Worm (Caenorhabditis elegans) whole organism, L3 larva: Measurements from ENCODE around the gene snr-4.

Experiments used
- R02D3.7 ChIP-seq: fragments of 150-350 bp; optimal IDR thresholded peaks from 2 replicates; lab custom pipeline; 2014; ENCODE audit warnings: missing biosample characterization, missing genetic modification characterization
- aly-2 ChIP-seq: fragments of 150-350 bp; optimal IDR thresholded peaks from 2 replicates; lab custom pipeline; 2014; ENCODE audit warnings: missing biosample characterization, missing genetic modification characterization
- ama-1 ChIP-seq: fragments of 150-350 bp; optimal IDR thresholded peaks from 2 replicates; lab custom pipeline; 2018
- ceh-82 ChIP-seq: fragments of 150-350 bp; optimal IDR thresholded peaks from 2 replicates; lab custom pipeline; 2014; ENCODE audit warnings: missing biosample characterization, missing genetic modification characterization
- ceh-9 ChIP-seq: sonication (generic microtip); optimal IDR thresholded peaks from 2 replicates; lab custom pipeline; 2018; ENCODE audit warnings: missing biosample characterization, missing genetic modification characterization
- daf-12 ChIP-seq: fragments of 150-350 bp; optimal IDR thresholded peaks from 2 replicates; lab custom pipeline; 2014; ENCODE audit warnings: missing biosample characterization, missing genetic modification reagents, missing genetic modification characterization
- egl-5 ChIP-seq: fragments of 150-350 bp; optimal IDR thresholded peaks from 2 replicates; lab custom pipeline; 2017; ENCODE audit warnings: missing biosample characterization, missing genetic modification reagents, missing genetic modification characterization, inconsistent platforms
- elt-1 ChIP-seq: fragments of 150-350 bp; optimal IDR thresholded peaks from 2 replicates; lab custom pipeline; 2014; ENCODE audit warnings: missing biosample characterization, missing genetic modification characterization
- elt-2 ChIP-seq: sonication (generic microtip); optimal IDR thresholded peaks from 2 replicates; lab custom pipeline; 2016; ENCODE audit warnings: missing genetic modification reagents, mild to moderate bottlenecking, missing genetic modification characterization, missing compliant biosample characterization
- elt-3 ChIP-seq, 3 experiments: fragments of 150-350 bp in 1 of 3; sonication (generic microtip) in 2 of 3; optimal IDR thresholded peaks; 2 replicates in 2 of 3; 4 replicates in 1 of 3; lab custom pipeline; 2014 to 2017; ENCODE audit warnings: missing biosample characterization in 3 of 3, missing genetic modification characterization in 3 of 3
- fkh-10 ChIP-seq: sonication (generic microtip); optimal IDR thresholded peaks from 2 replicates; lab custom pipeline; 2017; ENCODE audit warnings: missing biosample characterization, missing genetic modification reagents, missing genetic modification characterization
- fkh-2 ChIP-seq: fragments of 150-350 bp; optimal IDR thresholded peaks from 2 replicates; lab custom pipeline; 2014; ENCODE audit warnings: missing biosample characterization, missing genetic modification reagents, missing genetic modification characterization
- jun-1 ChIP-seq: fragments of 150-350 bp; optimal IDR thresholded peaks from 2 replicates; lab custom pipeline; 2014; ENCODE audit warnings: missing biosample characterization, missing genetic modification reagents, missing genetic modification characterization
- lin-15B ChIP-seq: fragments of 150-350 bp; optimal IDR thresholded peaks from 2 replicates; lab custom pipeline; 2014; ENCODE audit warnings: missing biosample characterization, missing genetic modification characterization
- lin-39 ChIP-seq: fragments of 150-350 bp; optimal IDR thresholded peaks from 2 replicates; lab custom pipeline; 2018; ENCODE audit warnings: missing biosample characterization, missing genetic modification reagents, missing genetic modification characterization
- lsy-12 ChIP-seq: sonication (generic microtip); optimal IDR thresholded peaks from 2 replicates; lab custom pipeline; 2016; ENCODE audit warnings: mild to moderate bottlenecking, missing genetic modification characterization, missing compliant biosample characterization
- nhr-25 ChIP-seq: sonication (generic microtip); optimal IDR thresholded peaks from 2 replicates; lab custom pipeline; 2017; ENCODE audit warnings: missing biosample characterization, missing genetic modification characterization
- nhr-28 ChIP-seq: fragments of 150-350 bp; optimal IDR thresholded peaks from 2 replicates; lab custom pipeline; 2014; ENCODE audit warnings: missing biosample characterization, missing genetic modification characterization
- nhr-43 ChIP-seq: sonication (generic microtip); optimal IDR thresholded peaks from 2 replicates; lab custom pipeline; 2016; ENCODE audit warnings: mild to moderate bottlenecking, missing genetic modification characterization, missing compliant biosample characterization; ENCODE audit not compliant: poor library complexity, severe bottlenecking
- nhr-67 ChIP-seq: fragments of 150-350 bp; optimal IDR thresholded peaks from 2 replicates; lab custom pipeline; 2014; ENCODE audit warnings: missing biosample characterization, missing genetic modification characterization
- nhr-76 ChIP-seq: fragments of 150-350 bp; sonication (generic microtip); optimal IDR thresholded peaks from 5 replicates; lab custom pipeline; 2014; ENCODE audit warnings: missing biosample characterization, missing genetic modification characterization
- nhr-77 ChIP-seq: fragments of 150-350 bp; optimal IDR thresholded peaks from 2 replicates; lab custom pipeline; 2014; ENCODE audit warnings: missing biosample characterization, missing genetic modification characterization
- pha-4 ChIP-seq: fragments of 150-350 bp; optimal IDR thresholded peaks from 2 replicates; lab custom pipeline; 2014; ENCODE audit warnings: missing biosample characterization, missing genetic modification reagents, missing genetic modification characterization
- pqm-1 ChIP-seq: fragments of 150-350 bp; optimal IDR thresholded peaks from 2 replicates; lab custom pipeline; 2017; ENCODE audit warnings: missing biosample characterization, missing genetic modification characterization, inconsistent platforms
- sea-2 ChIP-seq: fragments of 150-350 bp; sonication (generic microtip); optimal IDR thresholded peaks from 4 replicates; lab custom pipeline; 2014; ENCODE audit warnings: missing biosample characterization, missing genetic modification reagents, missing genetic modification characterization
- skn-1 ChIP-seq: fragments of 150-350 bp; optimal IDR thresholded peaks from 2 replicates; lab custom pipeline; 2014; ENCODE audit warnings: missing biosample characterization, missing genetic modification characterization
- tbx-2 ChIP-seq: sonication (generic microtip); optimal IDR thresholded peaks from 2 replicates; lab custom pipeline; 2016; ENCODE audit warnings: mild to moderate bottlenecking, missing genetic modification characterization, missing compliant biosample characterization
- unc-39 ChIP-seq: sonication (generic microtip); optimal IDR thresholded peaks from 4 replicates; lab custom pipeline; 2017; ENCODE audit warnings: missing biosample characterization, missing genetic modification characterization
- zag-1 ChIP-seq: fragments of 150-350 bp; optimal IDR thresholded peaks from 2 replicates; lab custom pipeline; 2014; ENCODE audit warnings: missing biosample characterization, missing genetic modification characterization
- ztf-11 ChIP-seq: fragments of 150-350 bp; optimal IDR thresholded peaks from 2 replicates; lab custom pipeline; 2014; ENCODE audit warnings: missing biosample characterization, missing genetic modification characterization
- ztf-4 ChIP-seq: fragments of 150-350 bp; optimal IDR thresholded peaks from 2 replicates; lab custom pipeline; 2014; ENCODE audit warnings: missing biosample characterization, missing genetic modification characterization

snr-4 gene

ce11 chrV:11978179-11978578, 1.3 kb downstream of the snr-4 start, which contains the start of gene mif-2:
Gene mif-2 (minus strand): TSS chrV:11978459.
- TF ChIP-seq ztf-11 (no peak), nhr-28 (tag; lab: Kevin White, UChicago) (no peak), pqm-1 (no peak), sea-2 (no peak), egl-5 (tag; lab: Kevin White, UChicago) (no peak), lin-15B (tag; lab: Kevin White, UChicago) (no peak)

- TF ChIP-seq elt-2 (tag; lab: Kevin White, UChicago), result peak; percentile 91
- TF ChIP-seq nhr-76 (tag; lab: Kevin White, UChicago), result no peak
- TF ChIP-seq pqm-1, result peak; percentile 85
- TF ChIP-seq nhr-77, result no peak
- TF ChIP-seq jun-1, result peak; percentile 68
Measured at ce11 chrV:11976734-11977133, 2.8 kb downstream of the snr-4 start.

ce11 chrV:11975233-11975632, 4.3 kb downstream of the snr-4 start, which contains the start of gene cpr-1:
Gene cpr-1 (plus strand): TSS chrV:11975551.
- TF ChIP-seq ama-1 (lab: Kevin White, UChicago) (no peak), aly-2 (tag; lab: Kevin White, UChicago) (no peak), nhr-67 (tag; lab: Kevin White, UChicago) (no peak), fkh-10 (GFP tag; lab: Kevin White, UChicago) (no peak), nhr-43 (no peak), skn-1 (tag; lab: Kevin White, UChicago) (no peak), ztf-4 (tag; lab: Kevin White, UChicago) (no peak), pqm-1 (peak; percentile 86), elt-2 (tag; lab: Kevin White, UChicago) (peak; percentile 99), tbx-2 (no peak), elt-1 (tag; lab: Kevin White, UChicago) (no peak), lin-39 (tag; lab: Kevin White, UChicago) (no peak), ceh-82 (tag; lab: Kevin White, UChicago) (no peak), R02D3.7 (tag; lab: Kevin White, UChicago) (no peak), fkh-2 (no peak), nhr-25 (tag; lab: Kevin White, UChicago) (no peak), ztf-11 (no peak), pha-4 (tag; lab: Kevin White, UChicago) (peak; percentile 21), egl-5 (tag; lab: Kevin White, UChicago) (no peak), jun-1 (peak; percentile 71)

ce11 chrV:11964723-11965122, 14.8 kb downstream of the snr-4 start, which contains the start of gene F58H1.7:
Gene F58H1.7 (minus strand): TSS chrV:11964823.
- no peak for TF ChIP-seq tbx-2
- no peak for TF ChIP-seq lsy-12 (tag; lab: Kevin White, UChicago)
- no peak for TF ChIP-seq ceh-9 (tag; lab: Kevin White, UChicago)
- no peak for TF ChIP-seq nhr-43
- no peak for TF ChIP-seq jun-1
- no peak for TF ChIP-seq daf-12 (tag; lab: Kevin White, UChicago)
- no peak for TF ChIP-seq unc-39 (tag; lab: Kevin White, UChicago)
- no peak for TF ChIP-seq zag-1 (tag; lab: Kevin White, UChicago)
- no peak for TF ChIP-seq elt-1 (tag; lab: Kevin White, UChicago)

- TF ChIP-seq nhr-77 (no peak), fkh-10 (GFP tag; lab: Kevin White, UChicago) (peak; percentile 28)
- TF ChIP-seq, all 47 proteins: peak for 1
Measured at ce11 chrV:11960831-11961190, 18.7 kb downstream of the snr-4 start.

ce11 chrV:11960084-11960830, 19.3 kb downstream of the snr-4 start:
- TF ChIP-seq aly-2 (tag; lab: Kevin White, UChicago) (no peak), lin-39 (tag; lab: Kevin White, UChicago) (peak; percentile 38), ztf-4 (tag; lab: Kevin White, UChicago) (no peak), skn-1 (tag; lab: Kevin White, UChicago) (no peak), zag-1 (tag; lab: Kevin White, UChicago) (no peak), elt-3 (tag; optimal IDR thresholded peaks at IDR 0.05; lab: Kevin White, UChicago) (no peak), pha-4 (tag; lab: Kevin White, UChicago) (no peak)
